Worm (Caenorhabditis elegans): Measurements from ENCODE around the gene spcs-2.

- no peak for TF ChIP-seq nhr-11 (tag; optimal IDR thresholded peaks at IDR 0.05)
- TF ChIP-seq egl-27 (tag; optimal IDR thresholded peaks at IDR 0.05) = no peak
- TF ChIP-seq jun-1 (tag; optimal IDR thresholded peaks at IDR 0.05) = no peak
- no peak for TF ChIP-seq nhr-76 (tag; optimal IDR thresholded peaks at IDR 0.05)
These were observed 19.4 kb upstream of the spcs-2 start, which contains the start of gene Y37D8A.5 for ce11 chrIII:12855394-12855793.

Measured in whole organism, L3 larva.